Fruit fly (Drosophila melanogaster): Measurements from ENCODE around the gene CG15443.

Gene CG15443

dm6 chr2L:4416089-4416488 lies 47.2 kb downstream of the CG15443 start:
- TF ChIP-seq hth (optimal IDR thresholded peaks at IDR 0.05) (no peak), Med (GFP tag) (peak; percentile 50), CG11504 (tag; optimal IDR thresholded peaks at IDR 0.05) (no peak), Kr (GFP tag; optimal IDR thresholded peaks at IDR 0.05) (no peak), eve (GFP tag; optimal IDR thresholded peaks at IDR 0.05) (no peak), lmd (GFP tag; IDR thresholded peaks at IDR 0.05) (no peak), lilli (GFP tag; optimal IDR thresholded peaks at IDR 0.05) (no peak), dmrt99B (tag; optimal IDR thresholded peaks at IDR 0.05) (no peak), CG32772 (GFP tag; IDR thresholded peaks at IDR 0.05) (no peak), row (GFP tag; IDR thresholded peaks at IDR 0.05) (peak; percentile 26; the same call in 1 of the 3 replicates), usp (GFP tag; optimal IDR thresholded peaks at IDR 0.05) (no peak), Drgx (GFP tag; IDR thresholded peaks at IDR 0.05) (0 out of 2 replicates have a peak, but pooled peaks have one; percentile 34), BtbVII (GFP tag; optimal IDR thresholded peaks at IDR 0.05) (no peak)

DNA sequence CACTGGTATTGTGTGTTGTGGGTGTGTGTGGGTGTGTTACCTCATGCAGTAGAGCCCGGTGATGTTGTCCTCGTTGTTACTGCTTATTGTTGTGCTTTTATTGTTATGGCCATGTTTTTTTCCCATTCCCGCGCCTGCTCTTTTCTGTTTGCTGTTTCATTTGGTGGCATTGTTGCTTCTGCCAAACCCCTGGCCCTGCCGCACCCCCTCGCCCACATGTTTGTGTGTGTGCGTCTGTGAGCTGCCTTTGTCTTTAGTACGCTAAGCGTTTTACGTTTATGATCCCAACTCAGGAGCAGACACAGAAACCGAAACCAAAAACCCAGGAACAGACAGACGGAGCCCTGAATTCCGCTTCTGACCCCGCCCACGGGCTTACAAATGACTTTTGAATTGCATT lies 49.2 kb downstream of the CG15443 start:
- TF ChIP-seq crol (GFP tag; IDR thresholded peaks at IDR 0.05) (peak; percentile 26; the same call in 1 of the 2 replicates), scrt (GFP tag; optimal IDR thresholded peaks at IDR 0.05) (peak; percentile 70), Hsf (GFP tag; optimal IDR thresholded peaks at IDR 0.05) (no peak), salm (tag; optimal IDR thresholded peaks at IDR 0.05) (no peak), abd-A (tag; optimal IDR thresholded peaks at IDR 0.05) (peak; percentile 77)

Measured in whole organism, embryonic.